Fruit fly (Drosophila melanogaster) whole organism, embryonic: Measurements from ENCODE around the gene CG9961.
A peak's percentile ranks its signal among the peaks of the same experiment; 100 is the strongest.

Experiments used
- Abd-B ChIP-seq: fragments of 200-800 bp; sonication (Bioruptor generic); optimal IDR thresholded peaks from 2 replicates; lab custom pipeline; 2018; ENCODE audit warnings: missing biosample characterization, mild to moderate bottlenecking, missing genetic modification characterization, moderate library complexity
- Awh ChIP-seq: fragments of 200-800 bp; sonication (Bioruptor generic); IDR thresholded peaks from 2 replicates; pipeline ENCODE4, ENCODE4 v1.3.6; 2022; ENCODE audit warnings: missing biosample characterization, missing genetic modification characterization
- BEAF-32 ChIP-seq: fragments of 200-800 bp; sonication (Bioruptor generic); optimal IDR thresholded peaks from 3 replicates; lab custom pipeline; 2017; ENCODE audit warnings: missing biosample characterization, missing genetic modification characterization, mild to moderate bottlenecking, moderate library complexity, missing genetic modification reagents
- Blimp-1 ChIP-seq: fragments of 200-800 bp; sonication (Bioruptor generic); optimal IDR thresholded peaks from 3 replicates; lab custom pipeline; 2018; ENCODE audit warnings: missing biosample characterization, missing genetic modification characterization, mild to moderate bottlenecking, moderate library complexity, missing genetic modification reagents
- CG10267 ChIP-seq: fragments of 200-800 bp; sonication (Bioruptor generic); optimal IDR thresholded peaks from 2 replicates; lab custom pipeline; 2018; ENCODE audit warnings: missing biosample characterization, mild to moderate bottlenecking, missing genetic modification characterization, moderate library complexity
- CG10543 ChIP-seq: fragments of 200-800 bp; sonication (Bioruptor generic); optimal IDR thresholded peaks from 3 replicates; lab custom pipeline; 2017; ENCODE audit warnings: missing biosample characterization, mild to moderate bottlenecking, missing genetic modification characterization, moderate library complexity
- CG11695 ChIP-seq: fragments of 200-800 bp; sonication (Bioruptor generic); IDR thresholded peaks from 3 replicates; pipeline ENCODE4 v1.3.6; 2022; ENCODE audit warnings: missing biosample characterization, missing genetic modification characterization
- CG12071 ChIP-seq: fragments of 200-800 bp; sonication (Bioruptor generic); optimal IDR thresholded peaks from 3 replicates; lab custom pipeline; 2018; ENCODE audit warnings: missing biosample characterization, mild to moderate bottlenecking, missing genetic modification characterization
- CG12219 ChIP-seq: fragments of 200-800 bp; sonication (Bioruptor generic); optimal IDR thresholded peaks from 3 replicates; lab custom pipeline; 2018; ENCODE audit warnings: missing biosample characterization, mild to moderate bottlenecking, missing genetic modification characterization
- CG13775 ChIP-seq: fragments of 200-800 bp; sonication (Bioruptor generic); optimal IDR thresholded peaks from 3 replicates; lab custom pipeline; 2017; ENCODE audit warnings: missing biosample characterization, mild to moderate bottlenecking, missing genetic modification characterization
- CG13894 ChIP-seq: fragments of 200-800 bp; sonication (Bioruptor generic); optimal IDR thresholded peaks from 3 replicates; lab custom pipeline; 2018; ENCODE audit warnings: missing biosample characterization, mild to moderate bottlenecking, missing genetic modification characterization, moderate library complexity
- CG14050 ChIP-seq: fragments of 200-800 bp; sonication (Bioruptor generic); IDR thresholded peaks from 3 replicates; pipeline ENCODE4 v1.3.6; 2022; ENCODE audit warnings: missing biosample characterization, missing genetic modification characterization
- CG14441 ChIP-seq: fragments of 200-800 bp; sonication (Bioruptor generic); IDR thresholded peaks from 2 replicates; pipeline ENCODE4 v1.3.6; 2022; ENCODE audit warnings: missing biosample characterization, missing genetic modification characterization
- CG15073 ChIP-seq: fragments of 200-800 bp; sonication (Bioruptor generic); optimal IDR thresholded peaks from 2 replicates; lab custom pipeline; 2016; ENCODE audit warnings: missing biosample characterization, missing genetic modification characterization
- CG17568 ChIP-seq: fragments of 200-800 bp; sonication (Bioruptor generic); optimal IDR thresholded peaks from 2 replicates; lab custom pipeline; 2018; ENCODE audit warnings: missing biosample characterization, mild to moderate bottlenecking, missing genetic modification characterization, moderate library complexity
- CG30020 ChIP-seq: fragments of 200-800 bp; optimal IDR thresholded peaks from 2 replicates; lab custom pipeline; 2019; ENCODE audit warnings: missing biosample characterization, mild to moderate bottlenecking, missing genetic modification characterization, moderate library complexity
- CG3281 ChIP-seq: fragments of 200-800 bp; sonication (Bioruptor generic); optimal IDR thresholded peaks from 3 replicates; lab custom pipeline; 2017; ENCODE audit warnings: missing biosample characterization, mild to moderate bottlenecking, missing genetic modification characterization
- CG33213 ChIP-seq: fragments of 200-800 bp; sonication (Bioruptor generic); optimal IDR thresholded peaks from 3 replicates; lab custom pipeline; 2016; ENCODE audit warnings: missing biosample characterization, missing genetic modification characterization
- CG34224 ChIP-seq: fragments of 200-800 bp; sonication (Bioruptor generic); IDR thresholded peaks from 3 replicates; pipeline ENCODE4 v1.3.6; 2022; ENCODE audit warnings: missing biosample characterization, missing genetic modification characterization; ENCODE audit not compliant: partially characterized antibody
- CG4360 ChIP-seq: fragments of 200-800 bp; sonication (Bioruptor generic); IDR thresholded peaks from 2 replicates; pipeline ENCODE4 v1.3.6; 2022; ENCODE audit warnings: missing biosample characterization, missing genetic modification characterization
- CG4404 ChIP-seq: fragments of 200-800 bp; sonication (Bioruptor generic); IDR thresholded peaks from 2 replicates; pipeline ENCODE4 v1.3.6; 2022; ENCODE audit warnings: missing biosample characterization, missing genetic modification characterization
- CG7786 ChIP-seq: fragments of 200-800 bp; sonication (Bioruptor generic); optimal IDR thresholded peaks from 2 replicates; lab custom pipeline; 2016; ENCODE audit warnings: missing biosample characterization, missing genetic modification characterization
- CTCF ChIP-seq: fragments of 200-800 bp; sonication (Bioruptor generic); optimal IDR thresholded peaks from 2 replicates; lab custom pipeline; 2017; ENCODE audit warnings: missing biosample characterization, mild to moderate bottlenecking, missing genetic modification characterization, moderate library complexity
- Dref ChIP-seq: fragments of 200-800 bp; sonication (Bioruptor generic); IDR thresholded peaks from 2 replicates; pipeline ENCODE4 v1.3.6; 2022; ENCODE audit warnings: missing biosample characterization, missing genetic modification characterization
- Eip74EF ChIP-seq, 2 experiments: fragments of 200-800 bp in 1 of 2; fragments of >200 bp in 1 of 2; sonication (Bioruptor generic) in 1 of 2; optimal IDR thresholded peaks; 2 replicates each; lab custom pipeline; 2017 to 2019; ENCODE audit warnings: missing biosample characterization in 2 of 2, missing genetic modification characterization in 2 of 2, mild to moderate bottlenecking in 1 of 2, moderate library complexity in 1 of 2
- Ets97D ChIP-seq: fragments of 200-800 bp; sonication (Bioruptor generic); optimal IDR thresholded peaks from 3 replicates; lab custom pipeline; 2016; ENCODE audit warnings: missing biosample characterization, missing genetic modification characterization
- Fer2 ChIP-seq: fragments of 200-800 bp; sonication (Bioruptor generic); optimal IDR thresholded peaks from 2 replicates; lab custom pipeline; 2018; ENCODE audit warnings: missing biosample characterization, mild to moderate bottlenecking, missing genetic modification characterization, moderate library complexity
- HLHmδ ChIP-seq: fragments of 200-800 bp; sonication (Bioruptor generic); optimal IDR thresholded peaks from 2 replicates; lab custom pipeline; 2018; ENCODE audit warnings: missing biosample characterization, mild to moderate bottlenecking, missing genetic modification characterization, moderate library complexity
- Hand ChIP-seq: fragments of 200-800 bp; sonication (Bioruptor generic); optimal IDR thresholded peaks from 2 replicates; lab custom pipeline; 2017; ENCODE audit warnings: mild to moderate bottlenecking, missing biosample characterization, missing genetic modification reagents, missing genetic modification characterization
- Hr51 ChIP-seq, 2 experiments: fragments of 200-800 bp; sonication (Bioruptor generic); optimal IDR thresholded peaks; 2 replicates in 1 of 2; 3 replicates in 1 of 2; lab custom pipeline; 2016 to 2018; ENCODE audit warnings: missing biosample characterization in 2 of 2, missing genetic modification characterization in 2 of 2, mild to moderate bottlenecking in 1 of 2, moderate library complexity in 1 of 2
- Myb ChIP-seq: fragments of 200-800 bp; sonication (Bioruptor generic); optimal IDR thresholded peaks from 2 replicates; lab custom pipeline; 2016; ENCODE audit warnings: missing biosample characterization, missing genetic modification characterization
- NC2α ChIP-seq: fragments of 200-800 bp; sonication (Bioruptor generic); optimal IDR thresholded peaks from 2 replicates; lab custom pipeline; 2016; ENCODE audit warnings: missing biosample characterization, missing genetic modification characterization
- NK7.1 ChIP-seq: fragments of 200-800 bp; sonication (Bioruptor generic); optimal IDR thresholded peaks from 3 replicates; lab custom pipeline; 2016; ENCODE audit warnings: missing biosample characterization, missing genetic modification characterization
- Nf-YC ChIP-seq: fragments of 200-800 bp; optimal IDR thresholded peaks from 3 replicates; lab custom pipeline; 2019; ENCODE audit warnings: missing biosample characterization, mild to moderate bottlenecking, missing genetic modification characterization, moderate library complexity
- bab2 ChIP-seq: fragments of 200-800 bp; sonication (Bioruptor generic); optimal IDR thresholded peaks from 2 replicates; lab custom pipeline; 2016; ENCODE audit warnings: missing biosample characterization, missing genetic modification characterization
- chm ChIP-seq: fragments of 200-800 bp; sonication (Bioruptor generic); IDR thresholded peaks from 2 replicates; pipeline ENCODE4 v1.3.6; 2022; ENCODE audit warnings: missing biosample characterization, missing genetic modification characterization
- crol ChIP-seq: fragments of 200-800 bp; sonication (Bioruptor generic); IDR thresholded peaks from 2 replicates; pipeline ENCODE4 v1.3.6; 2022; ENCODE audit warnings: missing biosample characterization, missing genetic modification characterization
- dati ChIP-seq: fragments of 200-800 bp; sonication (Bioruptor generic); IDR thresholded peaks from 2 replicates; pipeline ENCODE4 v1.3.6; 2022; ENCODE audit warnings: missing biosample characterization, missing genetic modification characterization
- ems ChIP-seq: fragments of 200-800 bp; sonication (Bioruptor generic); optimal IDR thresholded peaks from 3 replicates; lab custom pipeline; 2016; ENCODE audit warnings: missing biosample characterization, missing genetic modification characterization
- klu ChIP-seq: fragments of 200-800 bp; sonication (Bioruptor generic); IDR thresholded peaks from 2 replicates; pipeline ENCODE4 v1.3.6; 2022; ENCODE audit warnings: missing biosample characterization, missing genetic modification characterization
- lab ChIP-seq: fragments of 200-800 bp; sonication (Bioruptor generic); optimal IDR thresholded peaks from 3 replicates; lab custom pipeline; 2017; ENCODE audit warnings: missing biosample characterization, missing genetic modification characterization, mild to moderate bottlenecking, moderate library complexity, missing genetic modification reagents
- maf-S ChIP-seq: fragments of 200-800 bp; sonication (Bioruptor generic); optimal IDR thresholded peaks from 2 replicates; lab custom pipeline; 2016; ENCODE audit warnings: missing biosample characterization, missing genetic modification characterization
- mirr ChIP-seq: fragments of 200-800 bp; sonication (Bioruptor generic); optimal IDR thresholded peaks from 3 replicates; lab custom pipeline; 2018; ENCODE audit warnings: missing biosample characterization, mild to moderate bottlenecking, missing genetic modification characterization
- pros ChIP-seq: fragments of 200-800 bp; sonication (Bioruptor generic); optimal IDR thresholded peaks from 3 replicates; lab custom pipeline; 2019; ENCODE audit warnings: missing biosample characterization, mild to moderate bottlenecking, missing genetic modification characterization, moderate library complexity
- pum ChIP-seq: fragments of 200-800 bp; sonication (Bioruptor generic); optimal IDR thresholded peaks from 2 replicates; lab custom pipeline; 2016; ENCODE audit warnings: missing biosample characterization, missing genetic modification characterization
- stc ChIP-seq: fragments of 200-800 bp; sonication (Bioruptor generic); IDR thresholded peaks from 2 replicates; pipeline ENCODE4 v1.3.6; 2022; ENCODE audit warnings: missing biosample characterization, missing genetic modification characterization
- tna ChIP-seq: fragments of 200-800 bp; sonication (Bioruptor generic); IDR thresholded peaks from 2 replicates; pipeline ENCODE4 v1.3.6; 2022; ENCODE audit warnings: missing biosample characterization, missing genetic modification characterization; ENCODE audit not compliant: partially characterized antibody
- wdn ChIP-seq: fragments of 200-800 bp; sonication (Bioruptor generic); IDR thresholded peaks from 2 replicates; pipeline ENCODE4 v1.3.6; 2022; ENCODE audit warnings: missing biosample characterization, missing genetic modification characterization
- zfh2 ChIP-seq: fragments of 200-800 bp; sonication (Bioruptor generic); optimal IDR thresholded peaks from 2 replicates; lab custom pipeline; 2016; ENCODE audit warnings: missing biosample characterization, missing genetic modification characterization

CG9961 gene

DNA sequence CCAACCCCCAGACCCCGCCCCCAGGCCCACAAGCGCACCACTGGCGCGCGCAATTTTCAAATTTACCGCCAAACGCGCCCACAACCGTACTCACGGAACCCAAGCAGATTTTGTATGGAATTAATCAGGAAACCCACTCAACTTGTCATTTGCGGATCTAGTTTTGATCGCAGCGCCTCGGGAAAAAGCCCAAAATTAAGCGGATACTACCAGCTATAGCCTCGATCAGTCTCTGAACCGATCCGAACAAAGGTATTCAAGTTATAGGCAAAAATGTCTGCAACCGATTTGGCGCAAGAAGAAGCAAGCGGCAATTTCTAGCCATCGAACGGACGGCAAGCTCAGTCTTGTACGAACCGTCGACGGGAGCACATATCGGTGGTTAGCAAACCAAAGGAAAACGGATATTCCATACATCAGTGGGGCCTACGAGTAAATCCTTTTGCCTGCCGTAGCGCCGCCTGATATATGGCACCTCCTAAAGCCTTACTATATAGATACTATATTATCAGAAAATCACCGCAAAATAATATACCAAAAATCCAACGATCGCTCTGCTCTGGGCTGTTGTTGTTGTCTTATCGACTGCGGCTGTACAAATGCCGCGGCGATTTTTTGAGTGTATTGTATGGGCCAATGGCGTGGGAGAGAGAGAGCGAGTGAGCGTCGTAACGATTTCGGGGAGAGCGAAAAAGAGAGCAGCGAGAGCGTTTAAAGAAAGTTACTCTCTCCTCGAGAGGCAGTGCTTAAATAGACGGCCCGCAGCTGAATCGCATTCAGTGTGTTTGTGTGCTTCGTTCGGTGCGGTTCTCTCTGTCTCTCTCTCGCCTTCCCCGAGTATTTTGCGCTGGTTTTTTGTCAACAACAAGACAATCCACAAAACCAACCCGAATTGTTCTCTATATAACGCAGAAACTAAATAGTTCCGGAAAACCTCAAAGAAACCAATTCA, 8.0 kb upstream of the CG9961 start, which contains the start of gene Pgk (continued):
- TF ChIP-seq CG15073 (GFP tag; lab: Kevin White, UChicago) (no peak), CG13775 (GFP tag; lab: Kevin White, UChicago) (peak; percentile 20), NC2α (GFP tag; lab: Kevin White, UChicago) (peak; percentile 78), zfh2 (GFP tag; lab: Kevin White, UChicago) (no peak), Hr51 (GFP tag; optimal IDR thresholded peaks at IDR 0.05; lab: Kevin White, UChicago) (peak; percentile 53 to 62), Myb (GFP tag; lab: Kevin White, UChicago) (peak; percentile 37), CG4404 (GFP tag; lab: Robert Waterston, UW) (no peak), CG30020 (no peak), CG33213 (GFP tag; lab: Kevin White, UChicago) (peak; percentile 29), CG13894 (peak; percentile 92), stc (GFP tag; lab: Robert Waterston, UW) (no peak), CG3281 (GFP tag; lab: Kevin White, UChicago) (peak; percentile 74), Hand (GFP tag; lab: Kevin White, UChicago) (peak; percentile 75), Blimp-1 (GFP tag; lab: Kevin White, UChicago) (peak; percentile 48), CG4360 (GFP tag; lab: Robert Waterston, UW) (no peak), CTCF (peak; percentile 44), Abd-B (no peak), HLHmδ (GFP tag; lab: Kevin White, UChicago) (peak; percentile 88), CG14050 (GFP tag; lab: Robert Waterston, UW) (no peak), lab (GFP tag; lab: Kevin White, UChicago) (peak; percentile 67), chm (no peak), wdn (GFP tag; lab: Robert Waterston, UW) (no peak), BEAF-32 (no peak), Ets97D (GFP tag; lab: Kevin White, UChicago) (peak; percentile 32), CG14441 (GFP tag; lab: Robert Waterston, UW) (no peak), CG11695 (GFP tag; lab: Robert Waterston, UW) (no peak), Eip74EF (GFP tag; optimal IDR thresholded peaks at IDR 0.05; lab: Kevin White, UChicago) (peak; percentile 17 to 88), CG17568 (GFP tag; lab: Kevin White, UChicago) (peak; percentile 80), mirr (GFP tag; lab: Kevin White, UChicago) (no peak), tna (GFP tag; lab: Robert Waterston, UW) (no peak), ems (GFP tag; lab: Kevin White, UChicago) (peak; percentile 62), CG10267 (peak; percentile 44), pum (GFP tag; lab: Kevin White, UChicago) (no peak), maf-S (GFP tag; lab: Kevin White, UChicago) (no peak), Nf-YC (tag; lab: Kevin White, UChicago) (peak; percentile 94), CG7786 (no peak), bab2 (GFP tag; lab: Kevin White, UChicago) (no peak), CG12071 (GFP tag; lab: Kevin White, UChicago) (peak; percentile 17), crol (GFP tag; lab: Robert Waterston, UW) (no peak), NK7.1 (GFP tag; lab: Kevin White, UChicago) (peak; percentile 53), CG10543 (GFP tag; lab: Kevin White, UChicago) (peak; percentile 81), pros (peak; percentile 68), dati (GFP tag; lab: Robert Waterston, UW) (no peak), Fer2 (tag; lab: Kevin White, UChicago) (no peak), CG12219 (GFP tag; lab: Kevin White, UChicago) (peak; percentile 44), Dref (no peak), Awh (GFP tag; lab: Robert Waterston, UW) (no peak), klu (no peak), CG34224 (GFP tag; lab: Robert Waterston, UW) (no peak)
